Worm (Caenorhabditis elegans): Measurements from ENCODE around the gene rskd-1.

DNA sequence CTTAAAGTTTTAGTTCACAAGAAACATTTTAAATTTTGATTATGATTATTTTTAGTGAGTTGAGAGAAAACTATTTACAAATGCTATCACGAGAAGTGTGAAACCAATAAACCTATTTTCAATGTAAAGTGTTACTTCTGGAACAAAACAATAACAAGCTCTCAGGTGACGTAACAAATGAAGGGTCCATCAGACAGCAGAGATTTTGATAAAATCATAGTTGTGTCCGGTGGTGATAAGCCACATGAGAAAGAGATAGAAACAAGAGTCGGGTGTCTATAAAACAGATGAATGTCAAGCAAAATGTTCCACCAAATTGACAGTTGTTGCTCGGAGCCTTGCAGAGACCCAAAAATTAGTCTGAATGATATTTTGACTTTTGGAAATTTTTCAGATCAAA is 46.0 kb upstream of the rskd-1 start:
- no peak for TF ChIP-seq ceh-31 (tag; optimal IDR thresholded peaks at IDR 0.05)
- TF ChIP-seq unc-42 (tag; optimal IDR thresholded peaks at IDR 0.05): no peak
- TF ChIP-seq C08G9.2 (tag; optimal IDR thresholded peaks at IDR 0.05): no peak
